Worm (Caenorhabditis elegans): ENCODE data around the gene C31E10.5.

DNA sequence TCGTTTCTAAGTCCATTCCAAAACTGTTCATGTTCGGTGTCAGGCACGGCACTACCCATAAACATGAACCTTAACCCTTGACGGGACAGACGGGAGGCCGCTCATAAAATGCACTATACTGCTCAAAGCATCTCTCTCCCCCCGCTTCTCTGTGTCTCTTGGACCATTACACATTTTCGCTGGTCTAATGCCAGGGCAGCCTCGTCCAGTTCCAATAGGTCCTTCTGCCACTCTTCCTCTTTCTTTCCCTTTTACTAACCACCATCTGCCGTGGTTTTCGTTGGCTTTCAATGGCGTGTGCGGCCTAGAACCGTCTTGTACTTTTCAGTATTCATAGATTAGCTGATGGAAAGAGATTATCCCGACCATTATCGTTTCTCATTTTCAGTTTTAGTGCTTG, 47.5 kb downstream of the C31E10.5 start:
- TF ChIP-seq lsy-2 (tag; optimal IDR thresholded peaks at IDR 0.05): no peak
- no peak for TF ChIP-seq ztf-11 (tag; optimal IDR thresholded peaks at IDR 0.05)
- no peak for TF ChIP-seq nhr-237 (tag; optimal IDR thresholded peaks at IDR 0.05)
- TF ChIP-seq unc-62 (GFP tag; optimal IDR thresholded peaks at IDR 0.05): no peak
- TF ChIP-seq cnd-1 (tag; optimal IDR thresholded peaks at IDR 0.05): peak; percentile 82
- TF ChIP-seq nhr-28 (tag; optimal IDR thresholded peaks at IDR 0.05): no peak
- no peak for TF ChIP-seq bed-3 (GFP tag; optimal IDR thresholded peaks at IDR 0.05)
- no peak for TF ChIP-seq nhr-12 (tag; optimal IDR thresholded peaks at IDR 0.05)

All from whole organism, mixed stage, embryonic.